Worm (Caenorhabditis elegans) whole organism, L2 larva: Measurements from ENCODE around the gene dyf-7.

Source experiments
- aly-2 ChIP-seq: fragments of 150-350 bp; optimal IDR thresholded peaks from 2 replicates; lab custom pipeline; 2014; ENCODE audit warnings: missing biosample characterization, missing genetic modification characterization
- elt-3 ChIP-seq: sonication (generic microtip); optimal IDR thresholded peaks from 2 replicates; lab custom pipeline; 2017; ENCODE audit warnings: missing biosample characterization, missing genetic modification characterization
- lin-13 ChIP-seq: fragments of 150-350 bp; optimal IDR thresholded peaks from 2 replicates; lab custom pipeline; 2014; ENCODE audit warnings: missing biosample characterization, missing genetic modification reagents, missing genetic modification characterization
- nhr-237 ChIP-seq: fragments of 150-350 bp; optimal IDR thresholded peaks from 2 replicates; lab custom pipeline; 2014; ENCODE audit warnings: missing biosample characterization, missing genetic modification characterization

ce11 chrX:9709462-9709861 lies 11.0 kb downstream of the dyf-7 start, which contains the start of gene F15G9.6:
- TF ChIP-seq aly-2 (tag; lab: Kevin White, UChicago) (no peak), elt-3 (tag; lab: Kevin White, UChicago) (no peak), lin-13 (GFP tag; lab: Kevin White, UChicago) (no peak), nhr-237 (tag; lab: Kevin White, UChicago) (no peak)
